Fruit fly (Drosophila melanogaster) Kc167 (cell line): Measurements from ENCODE around the gene CG1943.

Source experiments
- Myc ChIP-seq: fragments of >200 bp; optimal IDR thresholded peaks from 2 replicates; lab custom pipeline; 2017; ENCODE audit warnings: missing external identifiers
- Sin3A ChIP-seq: fragments of >200 bp; optimal IDR thresholded peaks from 2 replicates; lab custom pipeline; 2018; ENCODE audit warnings: missing external identifiers
- h ChIP-seq: fragments of >200 bp; optimal IDR thresholded peaks from 3 replicates; lab custom pipeline; 2018; ENCODE audit warnings: missing external identifiers
- insv ChIP-seq: fragments of >200 bp; optimal IDR thresholded peaks from 3 replicates; lab custom pipeline; 2018; ENCODE audit warnings: missing external identifiers
- psq ChIP-seq: fragments of >200 bp; optimal IDR thresholded peaks from 2 replicates; lab custom pipeline; 2017; ENCODE audit warnings: missing external identifiers
- ttk ChIP-seq: sonication (Bioruptor generic); optimal IDR thresholded peaks from 2 replicates; lab custom pipeline; 2017; ENCODE audit warnings: missing external identifiers

Gene CG1943

DNA sequence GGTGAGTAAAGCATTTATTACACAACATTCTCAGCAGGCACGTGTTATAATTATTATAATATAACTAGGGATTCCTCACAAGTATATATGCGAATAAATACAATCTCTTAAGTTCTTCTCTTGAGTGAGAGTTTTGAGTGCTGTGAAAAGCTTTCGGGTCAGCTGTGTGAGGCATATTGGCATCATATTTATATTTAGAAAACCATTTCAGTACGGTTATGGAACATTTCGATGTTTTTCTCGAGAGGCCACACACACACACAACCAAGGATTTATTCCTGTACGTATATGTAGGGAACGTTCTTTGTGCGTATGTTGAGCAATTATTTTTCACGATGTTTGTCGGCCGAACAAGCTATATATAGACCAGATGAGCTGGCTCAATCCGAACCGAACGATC, 38.3 kb downstream of the CG1943 start:
- no peak for TF ChIP-seq Sin3A (lab: Kevin White, UChicago)
- TF ChIP-seq psq (lab: Kevin White, UChicago) = no peak
- no peak for TF ChIP-seq h (lab: Kevin White, UChicago)
- TF ChIP-seq Myc (lab: Kevin White, UChicago) = no peak
- no peak for TF ChIP-seq ttk (lab: Kevin White, UChicago)
- TF ChIP-seq insv (lab: Kevin White, UChicago) = no peak

DNA sequence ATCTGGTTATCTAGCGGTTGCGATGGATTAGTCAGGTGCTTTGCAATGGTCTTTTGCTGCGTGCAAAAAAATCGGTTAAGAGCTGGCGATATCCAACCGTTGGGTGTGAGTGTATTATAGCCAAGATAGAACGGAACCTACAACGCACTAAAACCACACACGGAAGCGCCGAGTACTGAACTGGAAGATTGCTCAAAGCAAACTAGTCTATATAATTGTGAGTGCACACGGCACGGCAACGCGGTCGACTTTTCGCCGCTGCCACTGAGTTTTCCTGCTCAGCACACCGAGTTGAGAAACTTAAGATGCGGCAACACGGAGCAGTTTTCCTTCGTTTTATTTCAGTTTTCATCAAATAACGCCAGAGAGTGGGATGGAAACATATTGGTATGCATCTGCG, 41.9 kb downstream of the CG1943 start:
- TF ChIP-seq h (lab: Kevin White, UChicago) (no peak), Myc (lab: Kevin White, UChicago) (no peak), insv (lab: Kevin White, UChicago) (no peak), Sin3A (lab: Kevin White, UChicago) (no peak), psq (lab: Kevin White, UChicago) (no peak), ttk (lab: Kevin White, UChicago) (no peak)

DNA sequence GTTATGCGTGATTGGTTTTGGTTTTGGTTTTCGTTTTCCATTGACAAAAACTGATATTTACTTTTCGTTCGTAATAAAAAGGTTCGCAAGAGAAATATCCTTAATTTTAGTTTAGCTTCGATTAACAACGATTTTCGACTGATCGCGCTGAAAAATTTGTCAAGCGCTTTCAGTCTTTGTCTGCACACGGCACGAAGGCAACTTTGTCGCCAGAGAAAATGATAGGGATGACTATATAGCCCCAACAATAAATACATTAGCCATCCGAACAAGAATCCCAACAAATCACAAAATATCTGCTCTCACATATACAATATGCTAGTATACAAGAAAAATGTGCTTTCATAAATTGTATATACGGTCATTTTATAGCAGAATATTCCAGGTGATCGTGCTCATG, 42.9 kb downstream of the CG1943 start, which contains the start of gene Mlp84B:
Mlp84B (minus strand) TSS at position 143 of the 400 bp plus-strand sequence.
- no peak for TF ChIP-seq h (lab: Kevin White, UChicago)
- no peak for TF ChIP-seq Sin3A (lab: Kevin White, UChicago)
- no peak for TF ChIP-seq insv (lab: Kevin White, UChicago)
- TF ChIP-seq ttk (lab: Kevin White, UChicago) = no peak

DNA sequence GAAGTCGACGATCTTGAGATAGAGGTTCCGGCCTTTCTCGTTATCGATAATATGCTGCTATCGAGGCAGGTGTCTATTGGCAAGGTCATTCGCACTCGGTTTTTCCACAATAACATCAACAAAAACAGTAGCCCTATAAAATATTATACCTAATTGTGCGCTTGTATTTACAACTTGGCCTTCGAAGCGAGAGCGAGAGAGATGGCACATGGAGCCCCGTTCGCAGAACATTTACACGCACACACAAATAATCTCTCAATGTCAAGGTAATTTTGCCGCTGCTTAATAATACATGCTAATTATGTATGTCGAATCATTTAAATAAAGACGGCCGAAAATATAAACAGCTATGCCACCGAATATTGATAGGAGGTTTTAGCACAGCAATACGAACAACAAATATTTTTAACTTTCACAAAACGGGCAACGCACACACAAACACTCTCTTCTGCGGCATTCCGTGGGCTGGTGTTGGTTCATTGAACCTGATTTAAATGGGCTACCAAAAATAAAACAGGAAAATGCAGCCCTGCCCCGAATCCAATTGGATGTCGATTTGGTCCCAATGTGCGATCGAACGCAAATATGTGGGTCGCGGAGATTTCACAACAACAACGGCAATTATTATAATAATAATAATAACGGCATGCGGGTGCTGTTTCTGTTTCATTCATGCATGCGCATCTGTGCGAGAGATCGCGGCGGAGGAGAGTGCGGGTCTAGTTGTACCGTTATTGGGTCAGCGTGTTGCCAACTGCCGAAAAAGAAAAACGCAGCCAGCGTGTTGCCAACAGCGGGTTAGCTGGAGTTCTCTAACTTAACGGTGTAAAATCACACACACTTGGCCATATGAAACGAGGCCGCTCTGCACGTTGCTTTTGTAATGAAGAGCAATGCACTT, 47.8 kb downstream of the CG1943 start:
- TF ChIP-seq insv (lab: Kevin White, UChicago) (no peak), Sin3A (lab: Kevin White, UChicago) (no peak), h (lab: Kevin White, UChicago) (no peak), Myc (lab: Kevin White, UChicago) (no peak), psq (lab: Kevin White, UChicago) (no peak)

DNA sequence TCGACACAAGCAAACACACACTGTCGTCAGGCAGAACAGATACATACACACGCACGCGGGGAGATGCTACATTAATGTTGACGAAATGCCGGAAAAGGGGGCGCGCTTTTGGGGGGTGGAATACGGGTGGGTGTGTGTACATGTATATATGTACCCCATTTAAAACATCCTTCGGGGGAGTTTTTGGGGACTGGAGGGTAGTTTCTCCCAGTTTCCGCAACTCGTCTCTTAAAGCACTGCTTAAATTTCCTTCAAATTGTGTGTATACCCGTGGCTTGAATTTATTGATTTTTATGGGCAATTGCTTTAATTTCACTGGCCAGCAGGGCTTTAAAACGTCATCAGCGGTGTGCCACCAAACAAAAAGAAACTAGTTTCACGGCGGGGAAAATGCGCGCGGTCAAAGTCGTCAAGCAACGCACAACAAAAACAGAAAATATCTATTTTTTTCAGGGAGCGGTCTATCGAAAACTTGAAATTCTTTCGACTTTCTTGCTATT, 48.5 kb downstream of the CG1943 start:
- TF ChIP-seq Sin3A (lab: Kevin White, UChicago) = no peak
- TF ChIP-seq Myc (lab: Kevin White, UChicago) = no peak
- TF ChIP-seq ttk (lab: Kevin White, UChicago) = no peak
- TF ChIP-seq psq (lab: Kevin White, UChicago) = no peak
- no peak for TF ChIP-seq insv (lab: Kevin White, UChicago)
- no peak for TF ChIP-seq h (lab: Kevin White, UChicago)

DNA sequence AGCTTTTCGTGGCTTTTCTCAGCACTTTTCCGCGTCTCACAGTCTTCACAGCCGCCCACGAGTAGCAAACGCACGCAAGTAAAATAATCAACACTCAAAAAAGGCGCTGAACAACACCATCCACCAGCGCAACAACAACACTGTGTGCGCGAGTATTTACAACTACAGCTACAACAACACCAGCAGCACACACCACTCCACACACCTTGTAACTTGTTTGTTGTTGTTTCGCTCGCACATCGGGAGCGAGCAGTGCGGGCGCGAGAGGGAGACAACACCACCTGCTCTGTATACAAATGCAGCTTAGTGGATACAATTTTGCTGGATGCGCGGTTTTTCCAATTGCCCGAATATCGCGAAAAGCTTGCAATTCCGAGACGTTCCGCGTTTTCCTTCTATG, 49.0 kb downstream of the CG1943 start:
- TF ChIP-seq insv (lab: Kevin White, UChicago) (no peak), psq (lab: Kevin White, UChicago) (no peak), Myc (lab: Kevin White, UChicago) (no peak), ttk (lab: Kevin White, UChicago) (no peak), Sin3A (lab: Kevin White, UChicago) (no peak), h (lab: Kevin White, UChicago) (no peak)

DNA sequence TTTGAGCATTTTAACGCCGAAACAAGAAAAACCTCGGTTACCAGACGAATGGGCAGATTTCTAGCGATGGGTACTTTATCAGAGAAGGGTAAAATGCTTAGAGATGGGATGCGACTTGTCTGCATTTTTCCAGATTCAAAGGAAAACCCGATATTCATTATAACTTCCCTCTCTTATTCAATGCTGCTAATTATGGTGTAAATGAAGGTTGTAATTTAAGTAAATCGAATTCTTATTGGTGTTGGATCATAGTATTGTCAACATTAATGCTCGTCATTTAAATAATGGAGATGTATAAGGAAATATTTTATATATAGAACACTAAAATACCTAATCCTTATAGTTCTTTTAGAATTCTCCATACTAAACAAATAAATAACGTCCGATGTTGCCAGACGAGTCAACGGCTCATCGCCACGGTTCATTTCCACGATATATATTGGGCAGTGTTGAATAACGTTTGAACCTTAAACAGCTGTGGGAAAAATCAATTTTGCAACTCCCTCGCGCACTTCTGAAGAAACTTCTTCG, 49.5 kb downstream of the CG1943 start, which contains the start of the genes Alh and CG10098:
Alh (minus strand) TSS at position 77 of the 531 bp plus-strand sequence.
CG10098 (plus strand) TSS at position 440 of the 531 bp plus-strand sequence.
- TF ChIP-seq Sin3A (lab: Kevin White, UChicago) = peak; percentile 53
- no peak for TF ChIP-seq insv (lab: Kevin White, UChicago)
